Worm (Caenorhabditis elegans) whole organism, L4/young adult: ENCODE measurements around the gene aly-2.

Source experiments
- W03F9.2 ChIP-seq: fragments of 150-350 bp; optimal IDR thresholded peaks from 2 replicates; lab custom pipeline; 2014; ENCODE audit warnings: missing biosample characterization, missing genetic modification characterization
- him-1 ChIP-seq: sonication (generic microtip); optimal IDR thresholded peaks from 2 replicates; lab custom pipeline; 2016; ENCODE audit warnings: missing genotype, missing genetic modification reagents, missing genetic modification characterization, missing compliant biosample characterization

ce11 chrIV:9117700-9118099 lies 29.6 kb upstream of the aly-2 start:
- TF ChIP-seq him-1 (tag; lab: Kevin White, UChicago) (no peak), W03F9.2 (no peak)
